Fruit fly (Drosophila melanogaster): ENCODE measurements around the gene Nrt.

dm6 chr3L:16772755-16773523 is 7.1 kb downstream of the Nrt start:
- no peak for TF ChIP-seq CG8478 (optimal IDR thresholded peaks at IDR 0.05)
- TF ChIP-seq CTCF (optimal IDR thresholded peaks at IDR 0.05) = no peak
